Worm (Caenorhabditis elegans) whole organism, mixed stage, embryonic: ENCODE data around the gene C14B9.10.

Experiments
- ceh-39 ChIP-seq: fragments of 150-350 bp; optimal IDR thresholded peaks from 2 replicates; lab custom pipeline; 2014; ENCODE audit warnings: missing biosample characterization, missing genetic modification characterization
- ceh-43 ChIP-seq: fragments of 200-800 bp; sonication (Bioruptor generic); optimal IDR thresholded peaks from 2 replicates; lab custom pipeline; 2018; ENCODE audit warnings: mild to moderate bottlenecking, missing genetic modification characterization, moderate library complexity, missing compliant biosample characterization
- cnd-1 ChIP-seq: fragments of 200-800 bp; sonication (Bioruptor generic); optimal IDR thresholded peaks from 2 replicates; lab custom pipeline; 2018; ENCODE audit warnings: mild to moderate bottlenecking, missing genetic modification characterization, missing compliant biosample characterization
- elt-1 ChIP-seq: sonication (generic microtip); optimal IDR thresholded peaks from 2 replicates; lab custom pipeline; 2017; ENCODE audit warnings: missing genetic modification characterization, mild to moderate bottlenecking, missing compliant biosample characterization, antibody characterized with exemption, moderate library complexity, borderline replicate concordance; ENCODE audit not compliant: insufficient read depth
- flh-1 ChIP-seq: fragments of 200-800 bp; sonication (Bioruptor generic); optimal IDR thresholded peaks from 2 replicates; lab custom pipeline; 2018; ENCODE audit warnings: mild to moderate bottlenecking, missing genetic modification characterization, moderate library complexity, missing compliant biosample characterization
- lin-13 ChIP-seq: fragments of 150-350 bp; optimal IDR thresholded peaks from 2 replicates; lab custom pipeline; 2014; ENCODE audit warnings: missing biosample characterization, missing genetic modification characterization
- lsy-2 ChIP-seq: fragments of 150-350 bp; optimal IDR thresholded peaks from 2 replicates; lab custom pipeline; 2014; ENCODE audit warnings: missing biosample characterization, missing genetic modification characterization
- nhr-12 ChIP-seq: fragments of 150-350 bp; optimal IDR thresholded peaks from 2 replicates; lab custom pipeline; 2014; ENCODE audit warnings: missing biosample characterization, missing genetic modification characterization
- nhr-2 ChIP-seq: fragments of 150-350 bp; optimal IDR thresholded peaks from 2 replicates; lab custom pipeline; 2014; ENCODE audit warnings: missing biosample characterization, missing genetic modification characterization
- nhr-237 ChIP-seq: fragments of 150-350 bp; optimal IDR thresholded peaks from 2 replicates; lab custom pipeline; 2014; ENCODE audit warnings: missing biosample characterization, missing genetic modification characterization
- nhr-76 ChIP-seq: sonication (generic microtip); optimal IDR thresholded peaks from 2 replicates; lab custom pipeline; 2017; ENCODE audit warnings: missing biosample characterization, missing genetic modification characterization
- sem-2 ChIP-seq: fragments of 200-800 bp; sonication (Bioruptor generic); optimal IDR thresholded peaks from 2 replicates; lab custom pipeline; 2018; ENCODE audit warnings: mild to moderate bottlenecking, missing genetic modification characterization, missing compliant biosample characterization
- unc-39 ChIP-seq: fragments of 150-350 bp; optimal IDR thresholded peaks from 2 replicates; lab custom pipeline; 2014; ENCODE audit warnings: missing biosample characterization, missing genetic modification characterization
- unc-62 ChIP-seq: fragments of 150-350 bp; optimal IDR thresholded peaks from 2 replicates; lab custom pipeline; 2014; ENCODE audit warnings: missing biosample characterization, missing genetic modification reagents, missing genetic modification characterization

DNA sequence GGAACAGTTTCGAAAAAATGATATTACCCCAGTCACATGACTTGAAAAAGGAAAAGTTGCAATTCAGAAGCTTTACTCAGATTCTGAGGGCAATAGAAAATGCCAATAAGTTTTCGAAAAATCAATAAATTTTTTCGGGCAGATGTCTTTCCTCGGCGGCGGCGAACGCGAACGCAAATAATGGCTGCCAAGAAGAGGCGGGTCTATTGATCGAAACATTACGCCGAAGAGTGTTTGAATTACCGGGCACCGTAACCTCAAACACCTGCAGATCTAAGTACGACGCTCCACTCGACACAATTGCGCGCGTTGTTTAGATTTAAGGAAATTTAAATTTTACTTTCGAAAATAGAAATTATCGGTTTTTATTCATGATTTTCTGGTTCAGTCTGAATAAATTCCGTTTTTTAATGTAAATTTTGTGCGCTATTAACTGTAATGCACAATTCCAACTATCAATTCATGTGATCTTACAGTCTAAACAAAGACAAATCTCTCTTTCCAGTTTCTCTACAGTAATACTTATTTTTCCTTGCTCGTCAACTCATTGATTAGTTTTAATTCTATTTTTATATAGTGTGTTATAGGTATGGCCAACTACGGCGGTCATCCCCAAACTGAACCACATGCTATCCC, 33.3 kb downstream of the C14B9.10 start, which contains the start of gene prp-8:
- TF ChIP-seq flh-1 (GFP tag; lab: Kevin White, UChicago) (no peak), nhr-76 (tag; lab: Kevin White, UChicago) (no peak), unc-62 (GFP tag; lab: Kevin White, UChicago) (no peak), lin-13 (tag; lab: Kevin White, UChicago) (peak; percentile 86), nhr-237 (tag; lab: Kevin White, UChicago) (no peak), nhr-2 (no peak), sem-2 (no peak), cnd-1 (tag; lab: Kevin White, UChicago) (peak; percentile 50), ceh-39 (tag; lab: Kevin White, UChicago) (peak; percentile 94), unc-39 (tag; lab: Kevin White, UChicago) (no peak), nhr-12 (tag; lab: Kevin White, UChicago) (no peak), elt-1 (tag; lab: Kevin White, UChicago) (peak; percentile 38), lsy-2 (tag; lab: Kevin White, UChicago) (peak; percentile 97), ceh-43 (peak; percentile 25)
